Fruit fly (Drosophila melanogaster): Measurements from ENCODE around the gene orb2.
A peak's percentile ranks its signal among the peaks of the same experiment; 100 is the strongest.

The orb2 gene

DNA sequence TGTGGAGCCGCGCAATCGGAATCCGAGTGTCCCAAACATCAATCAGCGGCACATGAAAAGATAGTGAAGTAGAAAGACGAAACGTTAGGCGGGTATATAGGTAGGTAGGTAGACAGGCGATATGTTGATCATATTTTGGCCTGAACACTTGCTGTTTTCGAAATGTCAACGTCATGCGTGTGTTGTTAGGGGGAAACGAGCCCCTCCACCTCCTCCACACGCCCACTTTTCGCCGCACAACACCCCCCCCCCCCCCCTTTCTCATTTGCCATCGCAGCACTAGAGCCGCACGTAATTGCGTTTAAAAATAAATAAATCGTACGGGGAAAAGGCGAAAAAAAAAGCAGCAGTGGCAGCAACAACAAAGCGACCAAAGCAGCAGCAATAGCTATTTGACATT is 4.4 kb downstream of the orb2 start:
- no peak for TF ChIP-seq svp (GFP tag)

DNA sequence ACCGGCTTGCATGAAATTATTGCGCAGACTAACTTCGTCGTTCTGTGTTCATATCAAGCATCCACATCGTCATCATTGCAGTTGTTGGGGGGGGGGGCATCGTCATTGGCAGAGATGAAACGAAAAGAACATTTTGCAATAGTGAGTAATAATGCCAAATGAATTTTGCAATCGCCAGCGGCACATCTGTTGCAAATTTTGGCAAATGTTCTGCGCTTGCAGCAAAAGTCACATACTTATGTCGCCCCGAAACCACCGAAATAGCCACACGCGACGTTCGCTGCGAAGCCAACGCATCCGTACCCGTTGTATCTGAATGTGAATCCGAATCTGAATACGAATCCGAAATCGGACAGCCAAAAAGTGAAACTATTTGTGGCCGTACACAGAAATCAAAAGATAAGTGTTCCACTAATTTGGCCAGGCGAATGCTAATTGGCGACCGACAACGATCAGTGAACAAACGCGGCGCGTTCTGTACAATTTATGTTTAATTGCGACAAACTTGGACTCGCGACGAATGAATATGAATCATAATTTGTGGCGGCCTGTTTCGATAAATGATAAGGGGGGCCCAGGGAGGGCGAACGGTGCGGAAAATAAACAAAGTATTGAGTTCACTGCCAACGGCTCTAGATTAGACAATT is 6.3 kb downstream of the orb2 start:
- peak; percentile 58 for TF ChIP-seq fkh (GFP tag; optimal IDR thresholded peaks at IDR 0.05)
- no peak for TF ChIP-seq Blimp-1 (GFP tag; optimal IDR thresholded peaks at IDR 0.05)
- no peak for TF ChIP-seq CG1621 (tag; optimal IDR thresholded peaks at IDR 0.05)
- TF ChIP-seq achi (GFP tag; optimal IDR thresholded peaks at IDR 0.05): no peak
- no peak for TF ChIP-seq CG8119 (GFP tag; IDR thresholded peaks at IDR 0.05)
- TF ChIP-seq CG3032 (tag; optimal IDR thresholded peaks at IDR 0.05): no peak
- TF ChIP-seq net (GFP tag; optimal IDR thresholded peaks at IDR 0.05): peak; percentile 55
- no peak for TF ChIP-seq fd85E (GFP tag; optimal IDR thresholded peaks at IDR 0.05)

DNA sequence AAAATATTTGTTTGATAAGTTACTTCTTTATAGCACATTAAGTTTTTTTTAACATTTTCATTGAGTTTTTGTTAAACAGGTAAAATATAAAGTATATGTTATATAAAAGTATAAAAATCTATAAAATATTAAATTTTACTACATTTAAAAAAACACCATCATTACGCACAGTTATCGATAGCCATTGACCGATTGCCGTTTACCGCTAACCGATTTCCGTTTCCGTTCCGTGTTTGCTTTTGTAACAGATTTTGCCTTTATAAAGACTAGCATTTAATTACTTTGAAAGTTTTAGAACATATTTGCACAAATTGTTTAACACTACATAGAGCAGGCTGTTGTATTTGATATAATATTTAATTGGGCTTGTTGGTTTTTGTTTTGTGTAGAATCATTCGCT is 14.6 kb downstream of the orb2 start:
- TF ChIP-seq acj6 (GFP tag; optimal IDR thresholded peaks at IDR 0.05) (no peak), CG8319 (GFP tag; optimal IDR thresholded peaks at IDR 0.05) (no peak), Blimp-1 (GFP tag; optimal IDR thresholded peaks at IDR 0.05) (no peak), lz (GFP tag; optimal IDR thresholded peaks at IDR 0.05) (no peak), ss (GFP tag; optimal IDR thresholded peaks at IDR 0.05) (no peak)

DNA sequence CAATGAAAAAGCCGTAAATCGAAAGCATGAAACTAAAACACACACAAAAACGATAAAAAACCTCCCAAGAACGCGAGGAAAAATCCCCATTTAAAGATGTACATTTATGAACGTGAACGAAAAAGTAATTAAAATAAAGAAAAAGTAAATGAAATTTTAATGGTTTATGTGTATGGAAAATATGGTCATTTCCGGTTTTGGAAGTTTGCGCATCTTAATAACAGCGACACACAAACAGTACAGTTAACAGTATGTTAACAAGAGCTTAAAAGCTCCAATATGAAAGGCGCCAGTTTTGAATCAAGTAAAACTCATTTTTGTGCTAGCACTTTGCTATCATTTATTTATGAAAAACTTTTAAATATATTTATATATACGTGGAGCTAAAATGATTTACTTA is 22.3 kb downstream of the orb2 start:
- TF ChIP-seq CG34406 (GFP tag; optimal IDR thresholded peaks at IDR 0.05) (no peak), spab (GFP tag; optimal IDR thresholded peaks at IDR 0.05) (no peak), CG8632 (GFP tag; optimal IDR thresholded peaks at IDR 0.05) (no peak), CG4318 (GFP tag; optimal IDR thresholded peaks at IDR 0.05) (no peak), OdsH (GFP tag; optimal IDR thresholded peaks at IDR 0.05) (no peak), CG7368 (GFP tag; optimal IDR thresholded peaks at IDR 0.05) (no peak), achi (GFP tag; optimal IDR thresholded peaks at IDR 0.05) (no peak), fd85E (GFP tag; optimal IDR thresholded peaks at IDR 0.05) (no peak), CG3919 (GFP tag; optimal IDR thresholded peaks at IDR 0.05) (no peak), Eip78C (GFP tag) (peak; percentile 88), acj6 (GFP tag; optimal IDR thresholded peaks at IDR 0.05) (no peak), vri (GFP tag; optimal IDR thresholded peaks at IDR 0.05) (no peak), topi (GFP tag; optimal IDR thresholded peaks at IDR 0.05) (no peak), Sox102F (GFP tag; optimal IDR thresholded peaks at IDR 0.05) (peak; percentile 36), CG10631 (GFP tag; optimal IDR thresholded peaks at IDR 0.05) (no peak), CG31627 (GFP tag; optimal IDR thresholded peaks at IDR 0.05) (no peak), Met (GFP tag; optimal IDR thresholded peaks at IDR 0.05) (peak; percentile 38), CG9139 (GFP tag; optimal IDR thresholded peaks at IDR 0.05) (no peak)

DNA sequence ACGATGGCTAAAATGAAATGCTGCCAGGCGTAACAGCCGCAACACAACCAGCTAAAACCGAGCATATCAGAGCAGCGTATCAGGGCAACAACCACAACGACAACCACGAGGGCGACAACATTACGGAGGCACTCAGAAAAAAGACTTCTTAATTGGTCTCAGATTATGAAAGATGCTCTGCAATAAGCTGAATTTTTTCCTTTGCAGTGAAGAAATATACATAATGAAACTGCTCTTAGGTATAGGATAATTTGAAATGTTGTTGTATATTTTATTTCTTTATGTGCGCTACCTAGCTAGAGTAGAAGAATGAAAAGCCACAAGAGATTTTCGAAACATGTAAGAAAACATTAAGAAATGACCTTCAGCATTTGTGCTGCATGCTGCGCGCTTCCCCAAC is 24.7 kb downstream of the orb2 start:
- TF ChIP-seq CG15336 (GFP tag; IDR thresholded peaks at IDR 0.05): 0 out of 2 replicates have a peak, but pooled peaks have one; percentile 33
- TF ChIP-seq Eip78C (GFP tag): peak; percentile 51
- TF ChIP-seq Sox102F (GFP tag; optimal IDR thresholded peaks at IDR 0.05): no peak
- TF ChIP-seq Hr4 (GFP tag; optimal IDR thresholded peaks at IDR 0.05): peak; percentile 33
- TF ChIP-seq CG11294 (GFP tag; IDR thresholded peaks at IDR 0.05): no peak

DNA sequence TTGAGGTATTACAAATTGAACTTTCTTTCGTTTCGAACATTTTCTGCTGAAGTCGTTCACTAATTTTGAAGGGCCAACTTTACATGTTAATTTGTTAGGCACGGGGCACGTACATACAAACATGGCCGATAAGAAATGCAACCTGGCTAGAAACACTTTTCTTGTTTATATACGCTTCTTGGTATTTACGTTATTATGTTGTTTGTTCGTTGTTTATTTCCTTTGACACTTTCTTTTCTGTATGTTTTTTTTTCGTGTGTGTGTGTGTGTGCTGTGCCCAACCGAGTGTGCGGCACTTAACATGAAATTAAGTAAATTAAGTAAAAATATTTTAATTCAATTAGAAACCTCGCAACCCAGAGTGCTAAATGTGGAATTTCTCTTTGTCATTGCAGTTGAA is 28.6 kb downstream of the orb2 start:
- peak; percentile 34 for TF ChIP-seq fkh (GFP tag; optimal IDR thresholded peaks at IDR 0.05)
- no peak for TF ChIP-seq CG9139 (GFP tag; optimal IDR thresholded peaks at IDR 0.05)

All from whole organism, prepupa.